Worm (Caenorhabditis elegans) whole organism, young adult: ENCODE results near the gene rps-3.

Experiments
- D2030.7 ChIP-seq: fragments of 200-800 bp; sonication (Bioruptor generic); IDR thresholded peaks from 2 replicates; pipeline ENCODE4 v1.3.6; 2022; ENCODE audit warnings: missing genetic modification reagents, missing genetic modification characterization, missing compliant biosample characterization
- F10E7.11 ChIP-seq: sonication (generic microtip); optimal IDR thresholded peaks from 2 replicates; lab custom pipeline; 2017; ENCODE audit warnings: mild to moderate bottlenecking, missing genetic modification characterization, moderate library complexity, missing compliant biosample characterization
- F22D6.2 ChIP-seq: sonication (generic microtip); optimal IDR thresholded peaks from 2 replicates; lab custom pipeline; 2016; ENCODE audit warnings: mild to moderate bottlenecking, missing genetic modification characterization, missing compliant biosample characterization
- F23B12.7 ChIP-seq: sonication (generic microtip); optimal IDR thresholded peaks from 2 replicates; lab custom pipeline; 2017; ENCODE audit warnings: missing genetic modification characterization, mild to moderate bottlenecking, missing compliant biosample characterization, antibody characterized with exemption, moderate library complexity; ENCODE audit not compliant: insufficient read depth
- F37B4.10 ChIP-seq: fragments of 200-800 bp; sonication (Bioruptor generic); IDR thresholded peaks from 2 replicates; pipeline ENCODE4 v1.3.6; 2022; ENCODE audit warnings: missing genetic modification characterization, missing compliant biosample characterization
- F39B2.1 ChIP-seq: fragments of 200-800 bp; sonication (Bioruptor generic); IDR thresholded peaks from 2 replicates; pipeline ENCODE4 v1.3.6; 2022; ENCODE audit warnings: missing genetic modification reagents, missing genetic modification characterization, missing compliant biosample characterization
- F52B5.7 ChIP-seq: sonication (generic microtip); optimal IDR thresholded peaks from 2 replicates; lab custom pipeline; 2016; ENCODE audit warnings: mild to moderate bottlenecking, missing genetic modification characterization, missing compliant biosample characterization
- F57C9.4 ChIP-seq: sonication (generic microtip); optimal IDR thresholded peaks from 2 replicates; lab custom pipeline; 2017; ENCODE audit warnings: mild to moderate bottlenecking, missing genetic modification characterization, missing compliant biosample characterization
- Y79H2A.3 ChIP-seq: fragments of 200-800 bp; sonication (Bioruptor generic); conservative IDR thresholded peaks from 2 replicates; pipeline ENCODE4 v1.3.6; 2022; ENCODE audit warnings: missing genetic modification reagents, missing genetic modification characterization, missing compliant biosample characterization
- akir-1 ChIP-seq: fragments of 200-800 bp; sonication (Bioruptor generic); optimal IDR thresholded peaks from 2 replicates; lab custom pipeline; 2018; ENCODE audit warnings: mild to moderate bottlenecking, missing genetic modification characterization, moderate library complexity, missing compliant biosample characterization
- aptf-3 ChIP-seq: fragments of 200-800 bp; sonication (Bioruptor generic); IDR thresholded peaks from 2 replicates; pipeline ENCODE4 v1.3.6; 2022; ENCODE audit warnings: missing genetic modification characterization, missing compliant biosample characterization
- atf-7 ChIP-seq: sonication (generic microtip); optimal IDR thresholded peaks from 2 replicates; lab custom pipeline; 2017; ENCODE audit warnings: mild to moderate bottlenecking, missing genetic modification characterization, missing compliant biosample characterization
- athp-1 ChIP-seq: sonication (generic microtip); optimal IDR thresholded peaks from 2 replicates; lab custom pipeline; 2017; ENCODE audit warnings: mild to moderate bottlenecking, missing genetic modification characterization, missing compliant biosample characterization
- attf-6 ChIP-seq: fragments of 200-800 bp; sonication (Bioruptor generic); IDR thresholded peaks from 2 replicates; pipeline ENCODE4 v1.3.6; 2022; ENCODE audit warnings: missing genetic modification reagents, missing genetic modification characterization, missing compliant biosample characterization
- bed-1 ChIP-seq: fragments of 200-800 bp; sonication (Bioruptor generic); IDR thresholded peaks from 2 replicates; pipeline ENCODE4 v1.3.6; 2022; ENCODE audit warnings: missing genetic modification reagents, missing genetic modification characterization, missing compliant biosample characterization
- bed-2 ChIP-seq: fragments of 200-800 bp; sonication (Bioruptor generic); IDR thresholded peaks from 2 replicates; pipeline ENCODE4 v1.3.6; 2022; ENCODE audit warnings: missing genetic modification reagents, missing genetic modification characterization, missing compliant biosample characterization
- cebp-1 ChIP-seq, 2 experiments: fragments of 200-800 bp in 1 of 2; sonication (Bioruptor generic) in 1 of 2; sonication (generic microtip) in 1 of 2; IDR thresholded peaks in 1 of 2; optimal IDR thresholded peaks in 1 of 2; 2 replicates each; pipeline versions ENCODE4 v1.3.6 to Lab custom; 2017 to 2022; ENCODE audit warnings: missing compliant biosample characterization in 2 of 2, missing genetic modification characterization in 2 of 2, mild to moderate bottlenecking in 1 of 2, missing genetic modification reagents in 1 of 2, moderate library complexity in 1 of 2
- cebp-2 ChIP-seq: fragments of 200-800 bp; sonication (Bioruptor generic); IDR thresholded peaks from 2 replicates; pipeline ENCODE4 v1.3.6; 2022; ENCODE audit warnings: missing genetic modification characterization, missing compliant biosample characterization
- ceh-100 ChIP-seq: fragments of 200-800 bp; sonication (Bioruptor generic); IDR thresholded peaks from 2 replicates; pipeline ENCODE4 v1.3.6; 2022; ENCODE audit warnings: missing genetic modification reagents, missing genetic modification characterization, missing compliant biosample characterization
- ceh-27 ChIP-seq: fragments of 200-800 bp; sonication (Bioruptor generic); optimal IDR thresholded peaks from 2 replicates; lab custom pipeline; 2018; ENCODE audit warnings: mild to moderate bottlenecking, missing genetic modification characterization, moderate library complexity, missing compliant biosample characterization
- ceh-91 ChIP-seq: fragments of 200-800 bp; sonication (Bioruptor generic); IDR thresholded peaks from 2 replicates; pipeline ENCODE4 v1.3.6; 2022; ENCODE audit warnings: missing genetic modification reagents, missing genetic modification characterization, missing compliant biosample characterization
- chd-7 ChIP-seq: sonication (generic microtip); optimal IDR thresholded peaks from 2 replicates; lab custom pipeline; 2016; ENCODE audit warnings: mild to moderate bottlenecking, missing genetic modification characterization, moderate library complexity, missing compliant biosample characterization
- dpff-1 ChIP-seq: sonication (generic microtip); optimal IDR thresholded peaks from 2 replicates; lab custom pipeline; 2017; ENCODE audit warnings: mild to moderate bottlenecking, missing genetic modification characterization, missing compliant biosample characterization
- efl-1 ChIP-seq: fragments of 150-350 bp; optimal IDR thresholded peaks from 2 replicates; lab custom pipeline; 2014; ENCODE audit warnings: missing biosample characterization, missing genetic modification reagents, missing genetic modification characterization
- egl-18 ChIP-seq: fragments of 200-800 bp; sonication (Bioruptor generic); IDR thresholded peaks from 2 replicates; pipeline ENCODE4 v1.3.6; 2022; ENCODE audit warnings: missing genetic modification reagents, missing genetic modification characterization, missing compliant biosample characterization
- ekl-4 ChIP-seq: fragments of 200-800 bp; sonication (Bioruptor generic); IDR thresholded peaks from 2 replicates; pipeline ENCODE4 v1.3.6; 2022; ENCODE audit warnings: missing genetic modification reagents, missing genetic modification characterization, missing compliant biosample characterization
- ets-4 ChIP-seq: fragments of 200-800 bp; sonication (Bioruptor generic); optimal IDR thresholded peaks from 2 replicates; lab custom pipeline; 2018; ENCODE audit warnings: mild to moderate bottlenecking, missing genetic modification characterization, missing compliant biosample characterization
- him-1 ChIP-seq: sonication (generic microtip); optimal IDR thresholded peaks from 2 replicates; lab custom pipeline; 2016; ENCODE audit warnings: missing genotype, missing genetic modification reagents, missing genetic modification characterization, missing compliant biosample characterization
- hlh-12 ChIP-seq: sonication (generic microtip); optimal IDR thresholded peaks from 2 replicates; lab custom pipeline; 2016; ENCODE audit warnings: missing genetic modification characterization, missing compliant biosample characterization
- hlh-26 ChIP-seq: fragments of 200-800 bp; sonication (Bioruptor generic); conservative IDR thresholded peaks from 2 replicates; pipeline ENCODE4 v1.3.6; 2022; ENCODE audit warnings: missing genetic modification reagents, missing genetic modification characterization, missing compliant biosample characterization
- hsf-1 ChIP-seq: fragments of 200-800 bp; sonication (Bioruptor generic); IDR thresholded peaks from 2 replicates; pipeline ENCODE4 v1.3.6; 2022; ENCODE audit warnings: missing genetic modification reagents, missing genetic modification characterization, missing compliant biosample characterization
- lin-26 ChIP-seq: fragments of 200-800 bp; sonication (Bioruptor generic); IDR thresholded peaks from 2 replicates; pipeline ENCODE4 v1.3.6; 2022; ENCODE audit warnings: missing genetic modification reagents, missing genetic modification characterization, missing compliant biosample characterization
- lir-1 ChIP-seq: fragments of 200-800 bp; sonication (Bioruptor generic); conservative IDR thresholded peaks from 2 replicates; pipeline ENCODE4 v1.3.6; 2022; ENCODE audit warnings: missing genetic modification reagents, missing genetic modification characterization, missing compliant biosample characterization
- lsl-1 ChIP-seq: fragments of 200-800 bp; sonication (Bioruptor generic); optimal IDR thresholded peaks from 2 replicates; lab custom pipeline; 2018; ENCODE audit warnings: mild to moderate bottlenecking, missing genetic modification characterization, moderate library complexity, missing compliant biosample characterization
- lsy-27 ChIP-seq: sonication (generic microtip); optimal IDR thresholded peaks from 2 replicates; lab custom pipeline; 2017; ENCODE audit warnings: missing genetic modification characterization, mild to moderate bottlenecking, missing compliant biosample characterization, antibody characterized with exemption, missing genotype, borderline replicate concordance; ENCODE audit not compliant: insufficient read depth
- mcd-1 ChIP-seq: fragments of 200-800 bp; sonication (Bioruptor generic); IDR thresholded peaks from 2 replicates; pipeline ENCODE4 v1.3.6; 2022; ENCODE audit warnings: missing genetic modification reagents, missing genetic modification characterization, missing compliant biosample characterization
- nfya-1 ChIP-seq: sonication (generic microtip); optimal IDR thresholded peaks from 2 replicates; lab custom pipeline; 2017; ENCODE audit warnings: antibody characterized with exemption, missing compliant biosample characterization, missing genetic modification characterization, borderline replicate concordance; ENCODE audit not compliant: insufficient read depth
- nfya-2 ChIP-seq: fragments of 200-800 bp; sonication (Bioruptor generic); IDR thresholded peaks from 2 replicates; pipeline ENCODE4 v1.3.6; 2022; ENCODE audit warnings: missing genetic modification reagents, missing genetic modification characterization, missing compliant biosample characterization
- nfyb-1 ChIP-seq: fragments of 200-800 bp; sonication (Bioruptor generic); IDR thresholded peaks from 2 replicates; pipeline ENCODE4 v1.3.6; 2022; ENCODE audit warnings: missing genetic modification reagents, missing genetic modification characterization, missing compliant biosample characterization
- nhr-120 ChIP-seq: fragments of 200-800 bp; sonication (Bioruptor generic); IDR thresholded peaks from 2 replicates; pipeline ENCODE4 v1.3.6; 2022; ENCODE audit warnings: missing genetic modification characterization, missing compliant biosample characterization
- nhr-179 ChIP-seq: sonication (generic microtip); optimal IDR thresholded peaks from 2 replicates; lab custom pipeline; 2016; ENCODE audit warnings: mild to moderate bottlenecking, missing genetic modification characterization, missing compliant biosample characterization
- nhr-80 ChIP-seq: sonication (generic microtip); optimal IDR thresholded peaks from 2 replicates; lab custom pipeline; 2016; ENCODE audit warnings: missing genetic modification characterization, missing compliant biosample characterization
- pha-4 ChIP-seq: fragments of 150-350 bp; sonication (generic microtip); optimal IDR thresholded peaks from 2 replicates; lab custom pipeline; 2014; ENCODE audit warnings: missing biosample characterization, missing genetic modification reagents, missing genetic modification characterization
- repo-1 ChIP-seq: sonication (generic microtip); optimal IDR thresholded peaks from 2 replicates; lab custom pipeline; 2017; ENCODE audit warnings: mild to moderate bottlenecking, missing genetic modification characterization, missing compliant biosample characterization
- rpc-1 ChIP-seq, 2 experiments: fragments of 150-350 bp in 1 of 2; sonication (generic microtip) in 1 of 2; optimal IDR thresholded peaks; 2 replicates each; lab custom pipeline; 2014 to 2018; ENCODE audit warnings: missing biosample characterization in 1 of 2, missing genetic modification characterization in 1 of 2, missing genetic modification reagents in 1 of 2, missing genotype in 1 of 2
- sdz-38 ChIP-seq: sonication (generic microtip); optimal IDR thresholded peaks from 2 replicates; lab custom pipeline; 2016; ENCODE audit warnings: missing genotype, missing genetic modification characterization, missing compliant biosample characterization
- tbp1 ChIP-seq: fragments of 200-800 bp; sonication (Bioruptor generic); optimal IDR thresholded peaks from 2 replicates; lab custom pipeline; 2018; ENCODE audit warnings: mild to moderate bottlenecking, missing genetic modification characterization, missing compliant biosample characterization
- unc-130 ChIP-seq: sonication (generic microtip); optimal IDR thresholded peaks from 2 replicates; lab custom pipeline; 2016; ENCODE audit warnings: missing genetic modification reagents, missing genetic modification characterization, missing compliant biosample characterization
- ztf-22 ChIP-seq: fragments of 200-800 bp; sonication (Bioruptor generic); optimal IDR thresholded peaks from 2 replicates; lab custom pipeline; 2018; ENCODE audit warnings: mild to moderate bottlenecking, missing genetic modification characterization, moderate library complexity, missing compliant biosample characterization

rps-3 gene

ce11 chrIII:6202440-6202839 lies 4.2 kb upstream of the rps-3 start:
- TF ChIP-seq attf-6 (GFP tag; lab: Robert Waterston, UW) (peak; percentile 68; the same call in 1 of the 2 replicates), dpff-1 (tag; lab: Kevin White, UChicago) (no peak), ets-4 (GFP tag; lab: Kevin White, UChicago) (no peak), rpc-1 (optimal IDR thresholded peaks at IDR 0.05; lab: Kevin White, UChicago) (no peak), rpc-1 (tag; optimal IDR thresholded peaks at IDR 0.05; lab: Kevin White, UChicago) (no peak), nfya-2 (GFP tag; lab: Robert Waterston, UW) (no peak), hlh-26 (GFP tag; lab: Robert Waterston, UW) (no peak), unc-130 (GFP tag; lab: Kevin White, UChicago) (peak; percentile 48), ekl-4 (GFP tag; lab: Robert Waterston, UW) (peak; percentile 55), Y79H2A.3 (GFP tag; lab: Robert Waterston, UW) (peak; percentile 85), him-1 (tag; lab: Kevin White, UChicago) (peak; percentile 72), athp-1 (tag; lab: Kevin White, UChicago) (peak; percentile 40), bed-2 (GFP tag; lab: Robert Waterston, UW) (no peak), F39B2.1 (GFP tag; lab: Robert Waterston, UW) (no peak), akir-1 (no peak), pha-4 (tag; lab: Kevin White, UChicago) (no peak), lir-1 (GFP tag; lab: Robert Waterston, UW) (no peak), F23B12.7 (tag; lab: Kevin White, UChicago) (no peak), repo-1 (tag; lab: Kevin White, UChicago) (no peak), F10E7.11 (tag; lab: Kevin White, UChicago) (no peak), F57C9.4 (tag; lab: Kevin White, UChicago) (no peak), hsf-1 (GFP tag; lab: Robert Waterston, UW) (peak; percentile 81), sdz-38 (tag; lab: Kevin White, UChicago) (no peak), lin-26 (GFP tag; lab: Robert Waterston, UW) (peak; percentile 68), lsl-1 (peak; percentile 49), bed-1 (GFP tag; lab: Robert Waterston, UW) (no peak), F37B4.10 (GFP tag; lab: Robert Waterston, UW) (no peak), hlh-12 (tag; lab: Kevin White, UChicago) (no peak), ceh-91 (GFP tag; lab: Robert Waterston, UW) (0 out of 2 replicates have a peak, but pooled peaks have one; percentile 14), lsy-27 (tag; lab: Kevin White, UChicago) (no peak), nhr-80 (tag; lab: Kevin White, UChicago) (no peak), efl-1 (GFP tag; lab: Kevin White, UChicago) (peak; percentile 9), nfyb-1 (GFP tag; lab: Robert Waterston, UW) (no peak), F52B5.7 (tag; lab: Kevin White, UChicago) (no peak), chd-7 (tag; lab: Kevin White, UChicago) (no peak), atf-7 (no peak), nfya-1 (tag; lab: Kevin White, UChicago) (no peak), F22D6.2 (no peak), egl-18 (GFP tag; lab: Robert Waterston, UW) (no peak), cebp-1 (GFP tag; IDR thresholded peaks at IDR 0.05; lab: Robert Waterston, UW) (no peak), cebp-1 (tag; optimal IDR thresholded peaks at IDR 0.05; lab: Kevin White, UChicago) (peak; percentile 8), D2030.7 (GFP tag; lab: Robert Waterston, UW) (peak; percentile 25; the same call in 1 of the 2 replicates), ztf-22 (GFP tag; lab: Kevin White, UChicago) (no peak), tbp1 (GFP tag; lab: Kevin White, UChicago) (peak; percentile 6), nhr-179 (no peak), mcd-1 (GFP tag; lab: Robert Waterston, UW) (no peak), nhr-120 (no peak), ceh-100 (no peak; the same call in 1 of the 2 replicates), aptf-3 (GFP tag; lab: Robert Waterston, UW) (no peak), cebp-2 (GFP tag; lab: Robert Waterston, UW) (no peak), ceh-27 (no peak)
